Worm (Caenorhabditis elegans) whole organism, L4/young adult: ENCODE results near the gene C01G12.16.

ENCODE experiments used
- dao-5 ChIP-seq: sonication (generic microtip); optimal IDR thresholded peaks from 2 replicates; lab custom pipeline; 2016; ENCODE audit warnings: missing genotype, missing genetic modification characterization, moderate library complexity, missing compliant biosample characterization
- him-1 ChIP-seq: sonication (generic microtip); optimal IDR thresholded peaks from 2 replicates; lab custom pipeline; 2016; ENCODE audit warnings: missing genotype, missing genetic modification reagents, missing genetic modification characterization, missing compliant biosample characterization

ce11 chrIII:4175489-4175888 is 14.5 kb downstream of the C01G12.16 start:
- no peak for TF ChIP-seq him-1
- TF ChIP-seq dao-5: no peak
